Worm (Caenorhabditis elegans): ENCODE results near the gene chhy-1.
A peak's percentile ranks its signal among the peaks of the same experiment; 100 is the strongest.

The chhy-1 gene

DNA sequence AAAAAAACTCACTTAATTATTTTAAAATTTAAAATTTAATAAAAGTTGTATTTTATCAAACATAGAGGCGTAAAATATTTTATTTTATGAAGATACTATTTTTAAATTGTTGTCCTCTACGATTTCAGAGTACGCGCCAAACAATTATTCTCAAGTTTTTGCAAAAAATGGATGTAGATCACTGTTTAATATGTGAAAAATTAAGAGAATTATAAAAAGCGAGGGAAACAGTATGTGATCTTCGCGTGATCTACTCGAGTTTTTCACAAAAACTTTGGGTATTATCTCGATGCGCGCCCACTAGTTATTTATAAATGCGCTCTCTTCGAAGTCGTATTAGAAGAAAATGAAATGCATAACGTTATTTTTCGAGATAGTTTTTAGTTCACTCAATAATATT, 31.4 kb upstream of the chhy-1 start:
- no peak for TF ChIP-seq lin-13 (GFP tag; optimal IDR thresholded peaks at IDR 0.05)
- TF ChIP-seq lir-3 (tag; optimal IDR thresholded peaks at IDR 0.05; ENCODE audit: poor library complexity): no peak
- no peak for TF ChIP-seq unc-86 (tag; optimal IDR thresholded peaks at IDR 0.05)
- no peak for TF ChIP-seq nhr-85 (tag)
- TF ChIP-seq nhr-12 (tag; optimal IDR thresholded peaks at IDR 0.05): no peak
- no peak for TF ChIP-seq grh-1 (GFP tag; IDR thresholded peaks at IDR 0.05)
- no peak for TF ChIP-seq nhr-47 (tag; optimal IDR thresholded peaks at IDR 0.05)
- TF ChIP-seq nhr-19 (GFP tag; conservative IDR thresholded peaks at IDR 0.05): no peak
- TF ChIP-seq nhr-90 (tag; optimal IDR thresholded peaks at IDR 0.05; ENCODE audit: poor library complexity): no peak
- TF ChIP-seq skn-1 (tag; optimal IDR thresholded peaks at IDR 0.05): no peak
- TF ChIP-seq snpc-4 (tag; optimal IDR thresholded peaks at IDR 0.05): no peak
- TF ChIP-seq alr-1 (tag; optimal IDR thresholded peaks at IDR 0.05; ENCODE audit: borderline replicate concordance): no peak
- no peak for TF ChIP-seq mdl-1 (tag; optimal IDR thresholded peaks at IDR 0.05)
- no peak for TF ChIP-seq blmp-1 (tag; optimal IDR thresholded peaks at IDR 0.05)
- TF ChIP-seq sox-4 (tag; optimal IDR thresholded peaks at IDR 0.05): no peak
- no peak for TF ChIP-seq dsc-1 (tag; optimal IDR thresholded peaks at IDR 0.05)
- no peak for TF ChIP-seq hlh-17 (GFP tag; optimal IDR thresholded peaks at IDR 0.05; ENCODE audit: borderline replicate concordance)
- no peak for TF ChIP-seq pax-3 (tag; optimal IDR thresholded peaks at IDR 0.05)

ce11 chrII:8646437-8646836, 29.0 kb upstream of the chhy-1 start:
- TF ChIP-seq unc-98 (GFP tag; IDR thresholded peaks at IDR 0.05) (no peak), nhr-19 (GFP tag; conservative IDR thresholded peaks at IDR 0.05) (no peak), hlh-4 (tag; optimal IDR thresholded peaks at IDR 0.05) (no peak), sox-4 (tag; optimal IDR thresholded peaks at IDR 0.05) (no peak), sup-37 (GFP tag; optimal IDR thresholded peaks at IDR 0.05) (no peak), ceh-88 (GFP tag; IDR thresholded peaks at IDR 0.05) (no peak), nhr-71 (tag; optimal IDR thresholded peaks at IDR 0.05) (no peak)

DNA sequence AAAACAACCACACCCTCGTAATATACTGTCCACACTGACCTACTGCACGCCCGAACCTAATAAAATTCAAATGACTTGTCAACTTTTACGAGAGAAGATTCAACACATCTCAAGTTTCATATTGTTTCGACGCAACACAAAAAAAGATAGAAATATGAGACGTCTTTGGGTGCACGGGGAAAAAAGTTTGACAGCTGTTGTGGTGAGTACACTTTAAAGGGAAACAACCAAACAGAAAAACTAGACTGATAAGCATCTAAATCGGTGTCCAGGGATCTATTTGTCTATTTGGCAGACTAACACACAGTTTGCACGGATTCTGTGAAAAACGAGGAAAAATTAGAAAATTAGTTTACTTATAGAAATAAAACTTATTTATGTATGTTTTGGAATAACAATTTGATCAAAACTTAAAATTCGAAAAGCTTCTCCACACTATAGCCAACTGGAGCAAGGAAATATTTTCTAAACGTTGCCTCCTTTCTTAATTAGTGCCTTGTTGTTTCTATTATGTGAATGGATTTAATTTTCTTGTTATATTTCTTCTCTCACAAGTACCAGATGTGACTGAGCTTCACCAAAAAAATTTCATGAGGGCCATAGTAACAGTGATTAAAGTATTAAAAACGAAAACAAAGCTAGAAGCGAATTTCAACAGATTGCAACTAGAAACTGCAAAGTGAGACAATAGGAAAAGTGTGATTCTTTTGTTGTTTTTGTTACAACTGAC, 26.4 kb upstream of the chhy-1 start:
- TF ChIP-seq nhr-71 (tag; optimal IDR thresholded peaks at IDR 0.05) (peak; percentile 18), ztf-11 (tag; optimal IDR thresholded peaks at IDR 0.05) (no peak), snu-23 (GFP tag; optimal IDR thresholded peaks at IDR 0.05) (no peak), nhr-11 (tag; optimal IDR thresholded peaks at IDR 0.05) (no peak), lin-14 (GFP tag; optimal IDR thresholded peaks at IDR 0.05) (peak; percentile 58), efl-1 (optimal IDR thresholded peaks at IDR 0.05) (no peak), efl-1 (GFP tag; optimal IDR thresholded peaks at IDR 0.05 in 1 of 2) (peak in 1 of 2 experiments; percentile 67), fkh-4 (tag; optimal IDR thresholded peaks at IDR 0.05; ENCODE audit: borderline replicate concordance) (peak; percentile 76), fkh-8 (tag; optimal IDR thresholded peaks at IDR 0.05) (no peak), dsc-1 (tag; optimal IDR thresholded peaks at IDR 0.05) (peak; percentile 90), lsy-2 (tag; optimal IDR thresholded peaks at IDR 0.05) (peak in 1 of 2 experiments; percentile 20), blmp-1 (tag; optimal IDR thresholded peaks at IDR 0.05) (peak; percentile 37)

ce11 chrII:8642376-8642775, 25.0 kb upstream of the chhy-1 start:
- TF ChIP-seq lin-14 (GFP tag; optimal IDR thresholded peaks at IDR 0.05) (peak; percentile 13), blmp-1 (tag; optimal IDR thresholded peaks at IDR 0.05) (peak; percentile 83), lin-35 (GFP tag; optimal IDR thresholded peaks at IDR 0.05) (no peak)

DNA sequence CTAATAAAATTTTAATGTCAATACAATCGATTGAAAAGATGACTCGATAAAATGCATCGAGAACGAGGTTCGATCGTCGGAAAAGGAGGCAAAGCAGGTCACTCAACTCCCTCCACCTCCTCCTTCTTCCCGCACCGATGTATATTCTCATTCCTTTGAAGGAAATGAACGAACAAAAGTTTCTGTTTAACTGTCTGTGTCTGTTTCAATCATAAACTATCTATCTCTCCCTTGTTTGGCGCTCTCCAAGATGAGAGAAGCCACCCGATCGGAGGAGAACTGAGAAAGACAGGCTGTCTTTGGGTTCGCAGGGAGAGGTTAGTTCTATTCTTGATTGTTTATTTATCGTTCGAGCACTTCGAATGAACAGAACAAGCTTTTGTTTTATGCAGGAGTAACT, 23.7 kb upstream of the chhy-1 start, which contains the start of gene D2085.7:
Gene D2085.7 (plus strand): TSS at position 251 of the 400 bp plus-strand sequence.
- TF ChIP-seq zag-1 (tag; optimal IDR thresholded peaks at IDR 0.05) (no peak), egl-13 (tag; optimal IDR thresholded peaks at IDR 0.05) (no peak), nhr-85 (tag) (peak; percentile 57), nhr-11 (tag; optimal IDR thresholded peaks at IDR 0.05) (no peak), ets-5 (GFP tag; IDR thresholded peaks at IDR 0.05) (no peak), efl-3 (GFP tag; optimal IDR thresholded peaks at IDR 0.05) (no peak), C34B4.2 (tag; optimal IDR thresholded peaks at IDR 0.05) (no peak), hpl-2 (GFP tag; optimal IDR thresholded peaks at IDR 0.05) (no peak), nhr-237 (tag; optimal IDR thresholded peaks at IDR 0.05) (no peak), nhr-84 (tag; optimal IDR thresholded peaks at IDR 0.05) (no peak), lsy-2 (tag; optimal IDR thresholded peaks at IDR 0.05) (no peak), isw-1 (GFP tag; IDR thresholded peaks at IDR 0.05) (no peak), lin-13 (GFP tag; optimal IDR thresholded peaks at IDR 0.05) (no peak), unc-130 (tag; optimal IDR thresholded peaks at IDR 0.05) (no peak), snu-23 (GFP tag; optimal IDR thresholded peaks at IDR 0.05) (no peak), pax-3 (tag; optimal IDR thresholded peaks at IDR 0.05) (no peak), nhr-12 (tag; optimal IDR thresholded peaks at IDR 0.05) (no peak), vab-15 (tag; optimal IDR thresholded peaks at IDR 0.05) (no peak)

Measured in whole organism, L1 larva.